Fruit fly (Drosophila melanogaster): ENCODE data around the gene lmgA.
A peak's percentile ranks its signal among the peaks of the same experiment; 100 is the strongest.

DNA sequence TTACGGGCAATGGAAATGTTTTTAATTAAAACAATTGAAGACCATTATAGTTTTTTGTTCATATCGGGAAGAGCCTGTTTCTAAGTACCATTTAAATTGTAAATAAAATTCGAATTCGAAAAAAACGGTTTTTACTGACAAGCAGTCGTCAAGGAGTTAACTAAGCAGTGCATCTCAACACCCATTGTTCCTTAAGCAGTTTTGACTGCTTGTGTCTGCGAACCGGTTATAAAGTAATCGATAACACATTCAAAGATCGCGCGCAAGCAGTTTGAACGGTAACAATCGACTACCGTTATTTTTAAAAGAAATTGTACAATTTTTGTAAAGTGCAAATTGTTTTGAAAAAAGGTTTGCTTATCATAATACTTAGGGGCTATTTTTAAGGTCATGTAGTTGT, 50.4 kb downstream of the lmgA start:
- TF ChIP-seq NK7.1 (GFP tag; optimal IDR thresholded peaks at IDR 0.05) (no peak), CG10959 (GFP tag; IDR thresholded peaks at IDR 0.05) (no peak), CG14710 (tag; optimal IDR thresholded peaks at IDR 0.05) (peak; percentile 55), CG17829 (tag; optimal IDR thresholded peaks at IDR 0.05) (peak; percentile 23), Nf-YB (GFP tag; optimal IDR thresholded peaks at IDR 0.05) (no peak), HLHmδ (GFP tag; optimal IDR thresholded peaks at IDR 0.05) (no peak), vfl (GFP tag; optimal IDR thresholded peaks at IDR 0.05) (no peak), fd64A (GFP tag; optimal IDR thresholded peaks at IDR 0.05) (no peak)
